Worm (Caenorhabditis elegans) whole organism, late embryonic: ENCODE measurements around the gene str-57.

Source experiments
- C38D4.7 ChIP-seq: fragments of 200-800 bp; sonication (Bioruptor generic); optimal IDR thresholded peaks from 2 replicates; lab custom pipeline; 2018; ENCODE audit warnings: mild to moderate bottlenecking, missing genetic modification characterization, moderate library complexity, missing compliant biosample characterization
- ceh-2 ChIP-seq: sonication (generic microtip); optimal IDR thresholded peaks from 2 replicates; lab custom pipeline; 2016; ENCODE audit warnings: missing genotype, missing genetic modification characterization, missing compliant biosample characterization
- fkh-10 ChIP-seq: fragments of 150-350 bp; optimal IDR thresholded peaks from 2 replicates; lab custom pipeline; 2014; ENCODE audit warnings: missing biosample characterization, missing genetic modification reagents, missing genetic modification characterization
- madf-2 ChIP-seq: sonication (generic microtip); optimal IDR thresholded peaks from 2 replicates; lab custom pipeline; 2017; ENCODE audit warnings: missing genetic modification characterization, missing compliant biosample characterization
- pha-4 ChIP-seq: fragments of 150-350 bp; optimal IDR thresholded peaks from 2 replicates; lab custom pipeline; 2018; ENCODE audit warnings: missing biosample characterization, missing genetic modification reagents, missing genetic modification characterization
- rnt-1 ChIP-seq: sonication (generic microtip); optimal IDR thresholded peaks from 2 replicates; lab custom pipeline; 2016; ENCODE audit warnings: missing genetic modification characterization, missing compliant biosample characterization
- sox-4 ChIP-seq: sonication (generic microtip); optimal IDR thresholded peaks from 2 replicates; lab custom pipeline; 2017; ENCODE audit warnings: mild to moderate bottlenecking, missing genetic modification characterization, inconsistent platforms, missing compliant biosample characterization
- tbx-2 ChIP-seq: sonication (generic microtip); optimal IDR thresholded peaks from 2 replicates; lab custom pipeline; 2016; ENCODE audit warnings: missing genetic modification characterization, missing compliant biosample characterization

DNA sequence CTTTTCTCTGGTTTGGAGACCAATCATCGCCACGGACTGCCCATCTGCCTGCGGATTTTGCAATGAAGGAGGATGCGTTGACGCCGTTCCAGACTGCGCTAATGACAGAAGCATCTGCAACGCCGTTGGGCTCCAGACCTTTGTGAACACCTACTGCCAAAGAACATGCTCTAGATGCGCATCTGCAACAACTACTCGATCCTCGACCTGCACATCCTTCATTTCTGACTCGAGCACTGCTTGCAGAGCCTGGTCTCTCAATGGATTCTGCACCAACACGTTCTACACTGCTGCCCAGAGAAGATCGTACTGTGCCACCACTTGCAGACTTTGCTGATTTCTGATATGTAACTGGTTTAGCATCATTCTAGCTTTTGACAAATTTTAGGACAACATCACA, 30.1 kb downstream of the str-57 start:
- TF ChIP-seq sox-4 = no peak
- no peak for TF ChIP-seq pha-4 (tag; lab: Kevin White, UChicago)
- TF ChIP-seq tbx-2 (tag; lab: Kevin White, UChicago) = no peak
- no peak for TF ChIP-seq rnt-1
- no peak for TF ChIP-seq fkh-10
- TF ChIP-seq C38D4.7 (GFP tag; lab: Kevin White, UChicago) = no peak
- TF ChIP-seq madf-2 = no peak
- TF ChIP-seq ceh-2 = no peak
